Fruit fly (Drosophila melanogaster): Measurements from ENCODE around the gene Diedel2.

dm6 chr3R:29617709-29618212 lies 9.5 kb downstream of the Diedel2 start:
- no peak for TF ChIP-seq Sin3A (optimal IDR thresholded peaks at IDR 0.05)
- no peak for TF ChIP-seq insv (optimal IDR thresholded peaks at IDR 0.05)
- no peak for TF ChIP-seq psq (optimal IDR thresholded peaks at IDR 0.05)
- no peak for TF ChIP-seq ttk (optimal IDR thresholded peaks at IDR 0.05)

Data from Kc167 (cell line).